Worm (Caenorhabditis elegans) whole organism, L3 larva: ENCODE results near the gene C27H5.12.

Experiments
- elt-1 ChIP-seq: fragments of 150-350 bp; optimal IDR thresholded peaks from 2 replicates; lab custom pipeline; 2014; ENCODE audit warnings: missing biosample characterization, missing genetic modification characterization
- fos-1 ChIP-seq: fragments of 150-350 bp; optimal IDR thresholded peaks from 2 replicates; lab custom pipeline; 2014; ENCODE audit warnings: missing biosample characterization, missing genetic modification characterization
- lin-39 ChIP-seq: fragments of 150-350 bp; optimal IDR thresholded peaks from 2 replicates; lab custom pipeline; 2018; ENCODE audit warnings: missing biosample characterization, missing genetic modification reagents, missing genetic modification characterization
- mdl-1 ChIP-seq: fragments of 150-350 bp; optimal IDR thresholded peaks from 2 replicates; lab custom pipeline; 2014; ENCODE audit warnings: missing biosample characterization, missing genetic modification characterization
- nhr-12 ChIP-seq: fragments of 150-350 bp; optimal IDR thresholded peaks from 2 replicates; lab custom pipeline; 2014; ENCODE audit warnings: missing biosample characterization, missing genetic modification characterization
- snpc-4 ChIP-seq: fragments of 150-350 bp; optimal IDR thresholded peaks from 2 replicates; lab custom pipeline; 2014; ENCODE audit warnings: missing biosample characterization, missing genetic modification characterization
- unc-39 ChIP-seq: sonication (generic microtip); optimal IDR thresholded peaks from 4 replicates; lab custom pipeline; 2017; ENCODE audit warnings: missing biosample characterization, missing genetic modification characterization

- TF ChIP-seq snpc-4 (tag; lab: Kevin White, UChicago), result no peak
- TF ChIP-seq fos-1, result no peak
- TF ChIP-seq mdl-1, result no peak
- TF ChIP-seq elt-1 (tag; lab: Kevin White, UChicago), result no peak
- no peak for TF ChIP-seq nhr-12
- no peak for TF ChIP-seq unc-39
- TF ChIP-seq lin-39 (tag; lab: Kevin White, UChicago), result no peak
Measured at ce11 chrII:7182630-7183029, 21.2 kb upstream of the C27H5.12 start.
